Comparison of ENCODE assay signal across 4 worm cellular contexts in the genomic region with DNA sequence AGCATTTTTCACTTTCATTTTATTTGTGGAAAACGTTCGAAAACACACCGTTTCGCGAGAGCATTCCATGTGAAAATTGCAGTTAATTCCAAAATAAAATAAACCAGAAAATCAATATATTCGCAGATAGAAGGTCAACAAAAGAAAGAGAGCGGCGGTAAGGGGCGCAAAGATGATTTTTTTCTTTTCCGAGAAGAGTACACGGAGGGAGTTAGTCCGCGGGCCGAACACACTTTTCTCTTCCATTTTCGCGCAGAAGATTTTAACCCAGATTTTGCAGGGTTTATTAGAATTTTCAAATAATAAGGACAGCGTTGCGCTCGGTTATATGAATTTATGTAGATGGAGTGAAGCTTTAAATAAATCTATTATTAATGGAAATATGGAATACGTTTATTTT.
TF ChIP-seq lines count a peak whose summit lies in the region.

No protein-coding gene starts in this region.

TF ChIP-seq in whole organism, L2 larva, 48 proteins besides CTCF, POLR2A, EP300 and RAD21 (continues in another document):
- TF ChIP-seq blmp-1 (tag; optimal IDR thresholded peaks at IDR 0.05; lab: Kevin White, UChicago; ENCODE audit: insufficient read depth): no peak
- no peak for TF ChIP-seq lin-39 (tag; optimal IDR thresholded peaks at IDR 0.05; lab: Kevin White, UChicago)
- no peak for TF ChIP-seq aly-2 (tag; optimal IDR thresholded peaks at IDR 0.05; lab: Kevin White, UChicago)
- no peak for TF ChIP-seq peb-1 (tag; optimal IDR thresholded peaks at IDR 0.05; lab: Kevin White, UChicago)
- TF ChIP-seq elt-1 (tag; optimal IDR thresholded peaks at IDR 0.05; lab: Kevin White, UChicago): no peak
- TF ChIP-seq unc-55 (GFP tag; optimal IDR thresholded peaks at IDR 0.05; lab: Kevin White, UChicago): peak; percentile 48
- TF ChIP-seq gmeb-1 (tag; optimal IDR thresholded peaks at IDR 0.05; lab: Kevin White, UChicago): peak; percentile 25
- TF ChIP-seq nhr-25 (tag; optimal IDR thresholded peaks at IDR 0.05; lab: Kevin White, UChicago): no peak
- TF ChIP-seq C34F6.9 (tag; optimal IDR thresholded peaks at IDR 0.05; lab: Kevin White, UChicago): peak; percentile 28
- TF ChIP-seq ZK546.5 (tag; optimal IDR thresholded peaks at IDR 0.05; lab: Kevin White, UChicago): no peak
- no peak for TF ChIP-seq mbf-1 (tag; optimal IDR thresholded peaks at IDR 0.05; lab: Kevin White, UChicago)
- TF ChIP-seq F13H6.1 (tag; optimal IDR thresholded peaks at IDR 0.05; lab: Kevin White, UChicago): no peak
- no peak for TF ChIP-seq nhr-6 (tag; optimal IDR thresholded peaks at IDR 0.05; lab: Kevin White, UChicago)
- TF ChIP-seq ztf-11 (tag; optimal IDR thresholded peaks at IDR 0.05; lab: Kevin White, UChicago): no peak
- peak; percentile 1 for TF ChIP-seq fos-1 (tag; optimal IDR thresholded peaks at IDR 0.05; lab: Kevin White, UChicago)
- TF ChIP-seq Y55F3AM.14 (GFP tag; optimal IDR thresholded peaks at IDR 0.05; lab: Kevin White, UChicago): no peak
- TF ChIP-seq mab-5 (tag; optimal IDR thresholded peaks at IDR 0.05; lab: Kevin White, UChicago): no peak
- TF ChIP-seq ztf-1 (GFP tag; conservative IDR thresholded peaks at IDR 0.05; lab: Robert Waterston, UW): no peak
- peak; percentile 22 for TF ChIP-seq nhr-129 (tag; optimal IDR thresholded peaks at IDR 0.05; lab: Kevin White, UChicago)
- no peak for TF ChIP-seq skn-1 (tag; optimal IDR thresholded peaks at IDR 0.05; lab: Kevin White, UChicago)
- TF ChIP-seq R02D3.7 (tag; optimal IDR thresholded peaks at IDR 0.05; lab: Kevin White, UChicago): no peak
- TF ChIP-seq nhr-77 (tag; optimal IDR thresholded peaks at IDR 0.05; lab: Kevin White, UChicago): no peak
- no peak for TF ChIP-seq nhr-10 (tag; optimal IDR thresholded peaks at IDR 0.05; lab: Kevin White, UChicago)

TF ChIP-seq in whole organism, L4 larva, 104 proteins besides CTCF, POLR2A, EP300 and RAD21 (continues in another document):
- TF ChIP-seq ceh-32 (tag; optimal IDR thresholded peaks at IDR 0.05; lab: Kevin White, UChicago; ENCODE audit: poor library complexity): no peak
- TF ChIP-seq ztf-7 (tag; optimal IDR thresholded peaks at IDR 0.05; lab: Kevin White, UChicago): no peak
- TF ChIP-seq arid-1 (GFP tag; conservative IDR thresholded peaks at IDR 0.05; lab: Robert Waterston, UW): no peak
- TF ChIP-seq mxl-3 (GFP tag; optimal IDR thresholded peaks at IDR 0.05; lab: Kevin White, UChicago): no peak
- TF ChIP-seq hlh-30 (tag; optimal IDR thresholded peaks at IDR 0.05; lab: Kevin White, UChicago; ENCODE audit: insufficient read depth): peak; percentile 12
- no peak for TF ChIP-seq tra-1 (GFP tag; IDR thresholded peaks at IDR 0.05; lab: Robert Waterston, UW)
- TF ChIP-seq snpc-4 (tag; optimal IDR thresholded peaks at IDR 0.05; lab: Kevin White, UChicago): no peak
- TF ChIP-seq mep-1 (tag; optimal IDR thresholded peaks at IDR 0.05; lab: Kevin White, UChicago): no peak
- TF ChIP-seq hif-1 (tag; optimal IDR thresholded peaks at IDR 0.05; lab: Kevin White, UChicago): peak in 1 of 2 experiments; percentile 66
- 0 out of 2 replicates have a peak, but pooled peaks have one; percentile 8 for TF ChIP-seq dmd-9 (GFP tag; IDR thresholded peaks at IDR 0.05; lab: Robert Waterston, UW)
- TF ChIP-seq nhr-102 (tag; optimal IDR thresholded peaks at IDR 0.05; lab: Kevin White, UChicago): no peak
- peak in 1 of 2 experiments; percentile 52 for TF ChIP-seq lsy-2 (tag; optimal IDR thresholded peaks at IDR 0.05; lab: Kevin White, UChicago)
- no peak for TF ChIP-seq dmd-8 (GFP tag; IDR thresholded peaks at IDR 0.05; lab: Robert Waterston, UW)
- TF ChIP-seq nhr-10 (tag; optimal IDR thresholded peaks at IDR 0.05; lab: Kevin White, UChicago): no peak
- TF ChIP-seq mes-2 (tag; optimal IDR thresholded peaks at IDR 0.05; lab: Kevin White, UChicago; ENCODE audit: poor library complexity, severe bottlenecking): peak; percentile 95
- TF ChIP-seq aly-2 (tag; optimal IDR thresholded peaks at IDR 0.05; lab: Kevin White, UChicago): no peak
- no peak for TF ChIP-seq zfp-3 (GFP tag; conservative IDR thresholded peaks at IDR 0.05; lab: Robert Waterston, UW)
- TF ChIP-seq nhr-25 (tag; optimal IDR thresholded peaks at IDR 0.05; lab: Kevin White, UChicago; ENCODE audit: borderline replicate concordance, insufficient read depth): peak; percentile 35
- peak; percentile 63 for TF ChIP-seq unc-130 (GFP tag; optimal IDR thresholded peaks at IDR 0.05; lab: Kevin White, UChicago)
- no peak for TF ChIP-seq vab-7 (GFP tag; IDR thresholded peaks at IDR 0.05; lab: Robert Waterston, UW)
- 0 out of 2 replicates have a peak, but pooled peaks have one; percentile 56 for TF ChIP-seq snpc-1.2 (GFP tag; IDR thresholded peaks at IDR 0.05; lab: Robert Waterston, UW)

TF ChIP-seq in whole organism, late embryonic, 69 proteins besides CTCF, POLR2A, EP300 and RAD21 (continues in another document):
- no peak for TF ChIP-seq ceh-14 (tag; optimal IDR thresholded peaks at IDR 0.05; lab: Kevin White, UChicago)
- TF ChIP-seq elt-4 (tag; optimal IDR thresholded peaks at IDR 0.05; lab: Kevin White, UChicago): no peak
- no peak for TF ChIP-seq ceh-48 (tag; optimal IDR thresholded peaks at IDR 0.05; lab: Kevin White, UChicago)
- TF ChIP-seq ttx-3 (tag; optimal IDR thresholded peaks at IDR 0.05; lab: Kevin White, UChicago): no peak
- TF ChIP-seq madf-2 (tag; optimal IDR thresholded peaks at IDR 0.05; lab: Kevin White, UChicago): no peak
- TF ChIP-seq pha-4 (tag; optimal IDR thresholded peaks at IDR 0.05; lab: Kevin White, UChicago): no peak
- TF ChIP-seq rnt-1 (tag; optimal IDR thresholded peaks at IDR 0.05; lab: Kevin White, UChicago): peak; percentile 15
- no peak for TF ChIP-seq hlh-6 (tag; optimal IDR thresholded peaks at IDR 0.05; lab: Kevin White, UChicago)
- no peak for TF ChIP-seq unc-3 (GFP tag; conservative IDR thresholded peaks at IDR 0.05; lab: Robert Waterston, UW)
- no peak for TF ChIP-seq unc-3 (tag; optimal IDR thresholded peaks at IDR 0.05; lab: Kevin White, UChicago)
- no peak for TF ChIP-seq pros-1 (tag; optimal IDR thresholded peaks at IDR 0.05; lab: Kevin White, UChicago)
- no peak for TF ChIP-seq F13H6.1 (tag; optimal IDR thresholded peaks at IDR 0.05; lab: Kevin White, UChicago)
- no peak for TF ChIP-seq hlh-13 (GFP tag; optimal IDR thresholded peaks at IDR 0.05; lab: Kevin White, UChicago)
- TF ChIP-seq ceh-22 (tag; optimal IDR thresholded peaks at IDR 0.05; lab: Kevin White, UChicago): no peak
- TF ChIP-seq ceh-18 (tag; optimal IDR thresholded peaks at IDR 0.05; lab: Kevin White, UChicago): no peak
- no peak for TF ChIP-seq lim-6 (tag; optimal IDR thresholded peaks at IDR 0.05; lab: Kevin White, UChicago)
- TF ChIP-seq K02D7.2 (tag; optimal IDR thresholded peaks at IDR 0.05; lab: Kevin White, UChicago): no peak
- peak; percentile 30 for TF ChIP-seq ref-2 (tag; optimal IDR thresholded peaks at IDR 0.05; lab: Kevin White, UChicago)
- no peak for TF ChIP-seq sdc-2 (tag; optimal IDR thresholded peaks at IDR 0.05; lab: Kevin White, UChicago)
- no peak for TF ChIP-seq ceh-19 (GFP tag; optimal IDR thresholded peaks at IDR 0.05; lab: Kevin White, UChicago)
- peak; percentile 84 for TF ChIP-seq ceh-31 (tag; optimal IDR thresholded peaks at IDR 0.05; lab: Kevin White, UChicago)
- peak; percentile 59 for TF ChIP-seq zip-5 (tag; optimal IDR thresholded peaks at IDR 0.05; lab: Kevin White, UChicago)
- peak; percentile 1 for TF ChIP-seq elt-2 (tag; optimal IDR thresholded peaks at IDR 0.05; lab: Kevin White, UChicago)
- TF ChIP-seq pag-3 (tag; optimal IDR thresholded peaks at IDR 0.05; lab: Kevin White, UChicago; ENCODE audit: borderline replicate concordance): no peak
- TF ChIP-seq nfya-1 (tag; optimal IDR thresholded peaks at IDR 0.05; lab: Kevin White, UChicago): no peak
- no peak for TF ChIP-seq unc-42 (tag; optimal IDR thresholded peaks at IDR 0.05; lab: Kevin White, UChicago)

TF ChIP-seq in whole organism, mixed stage, embryonic, 35 proteins besides CTCF, POLR2A, EP300 and RAD21:
- TF ChIP-seq zip-8 (tag; optimal IDR thresholded peaks at IDR 0.05; lab: Kevin White, UChicago): no peak
- no peak for TF ChIP-seq ztf-11 (tag; optimal IDR thresholded peaks at IDR 0.05; lab: Kevin White, UChicago)
- no peak for TF ChIP-seq ces-1 (GFP tag; optimal IDR thresholded peaks at IDR 0.05; lab: Kevin White, UChicago)
- no peak for TF ChIP-seq elt-1 (tag; optimal IDR thresholded peaks at IDR 0.05; lab: Kevin White, UChicago; ENCODE audit: borderline replicate concordance, insufficient read depth)
- TF ChIP-seq unc-120 (tag; optimal IDR thresholded peaks at IDR 0.05; lab: Kevin White, UChicago; ENCODE audit: poor library complexity, severe bottlenecking): peak; percentile 14
- TF ChIP-seq mep-1 (tag; optimal IDR thresholded peaks at IDR 0.05; lab: Kevin White, UChicago): peak; percentile 5
- TF ChIP-seq lin-13 (tag; optimal IDR thresholded peaks at IDR 0.05; lab: Kevin White, UChicago): no peak
